Fruit fly (Drosophila melanogaster) whole organism, prepupa: ENCODE measurements around the gene Hel89B.

Experiments
- Blimp-1 ChIP-seq: fragments of 200-800 bp; sonication (Bioruptor generic); optimal IDR thresholded peaks from 3 replicates; lab custom pipeline; 2017; ENCODE audit warnings: missing biosample characterization, missing genetic modification characterization, mild to moderate bottlenecking, moderate library complexity, missing genetic modification reagents
- CG10631 ChIP-seq: fragments of 200-800 bp; sonication (Bioruptor generic); optimal IDR thresholded peaks from 2 replicates; lab custom pipeline; 2016; ENCODE audit warnings: missing biosample characterization, missing genetic modification characterization
- CG10669 ChIP-seq: fragments of 200-800 bp; sonication (Bioruptor generic); optimal IDR thresholded peaks from 3 replicates; lab custom pipeline; 2018; ENCODE audit warnings: missing biosample characterization, mild to moderate bottlenecking, missing genetic modification characterization, moderate library complexity
- CG11294 ChIP-seq: fragments of 200-800 bp; sonication (Bioruptor generic); IDR thresholded peaks from 2 replicates; pipeline ENCODE4 v1.3.6; 2022; ENCODE audit warnings: missing biosample characterization, missing genetic modification characterization
- CG11902 ChIP-seq: fragments of 200-800 bp; sonication (Bioruptor generic); optimal IDR thresholded peaks from 3 replicates; lab custom pipeline; 2016; ENCODE audit warnings: missing biosample characterization, missing genetic modification characterization
- CG15336 ChIP-seq: fragments of 200-800 bp; sonication (Bioruptor generic); IDR thresholded peaks from 2 replicates; pipeline ENCODE4 v1.3.6; 2022; ENCODE audit warnings: missing biosample characterization, missing genetic modification characterization
- CG1621 ChIP-seq: fragments of 200-800 bp; sonication (Bioruptor generic); optimal IDR thresholded peaks from 3 replicates; lab custom pipeline; 2018; ENCODE audit warnings: missing biosample characterization, mild to moderate bottlenecking, missing genetic modification characterization
- CG16779 ChIP-seq: fragments of 200-800 bp; sonication (Bioruptor generic); optimal IDR thresholded peaks from 3 replicates; lab custom pipeline; 2017; ENCODE audit warnings: missing biosample characterization, mild to moderate bottlenecking, missing genetic modification characterization
- CG3032 ChIP-seq: fragments of 200-800 bp; optimal IDR thresholded peaks from 2 replicates; lab custom pipeline; 2019; ENCODE audit warnings: missing biosample characterization, mild to moderate bottlenecking, missing genetic modification characterization, moderate library complexity
- CG31627 ChIP-seq: fragments of 200-800 bp; sonication (Bioruptor generic); optimal IDR thresholded peaks from 3 replicates; lab custom pipeline; 2016; ENCODE audit warnings: missing biosample characterization, missing genetic modification characterization
- CG32006 ChIP-seq: fragments of 200-800 bp; sonication (Bioruptor generic); optimal IDR thresholded peaks from 3 replicates; lab custom pipeline; 2017; ENCODE audit warnings: missing biosample characterization, mild to moderate bottlenecking, missing genetic modification characterization
- CG3919 ChIP-seq: fragments of 200-800 bp; sonication (Bioruptor generic); optimal IDR thresholded peaks from 3 replicates; lab custom pipeline; 2016; ENCODE audit warnings: missing biosample characterization, missing genetic modification characterization
- CG4318 ChIP-seq: fragments of 200-800 bp; sonication (Bioruptor generic); optimal IDR thresholded peaks from 3 replicates; lab custom pipeline; 2017; ENCODE audit warnings: missing biosample characterization, mild to moderate bottlenecking, missing genetic modification characterization
- CG6163 ChIP-seq: fragments of 200-800 bp; sonication (Bioruptor generic); IDR thresholded peaks from 3 replicates; pipeline ENCODE4 v1.3.6; 2022; ENCODE audit warnings: missing biosample characterization, missing genetic modification characterization
- CG6276 ChIP-seq: fragments of 200-800 bp; sonication (Bioruptor generic); optimal IDR thresholded peaks from 2 replicates; lab custom pipeline; 2017; ENCODE audit warnings: missing biosample characterization, mild to moderate bottlenecking, missing genetic modification characterization
- CG6808 ChIP-seq: fragments of 200-800 bp; sonication (Bioruptor generic); optimal IDR thresholded peaks from 3 replicates; lab custom pipeline; 2017; ENCODE audit warnings: missing biosample characterization, missing genetic modification characterization, mild to moderate bottlenecking, moderate library complexity, missing genetic modification reagents
- CG6854 ChIP-seq: fragments of 200-800 bp; sonication (Bioruptor generic); optimal IDR thresholded peaks from 2 replicates; lab custom pipeline; 2017; ENCODE audit warnings: missing biosample characterization, mild to moderate bottlenecking, missing genetic modification characterization
- CG7368 ChIP-seq: fragments of 200-800 bp; sonication (Bioruptor generic); optimal IDR thresholded peaks from 3 replicates; lab custom pipeline; 2016; ENCODE audit warnings: missing biosample characterization, missing genetic modification characterization
- CG8119 ChIP-seq: fragments of 200-800 bp; sonication (Bioruptor generic); IDR thresholded peaks from 3 replicates; pipeline ENCODE4 v1.3.6; 2022; ENCODE audit warnings: missing biosample characterization, missing genetic modification characterization
- CG8319 ChIP-seq: fragments of 200-800 bp; sonication (Bioruptor generic); optimal IDR thresholded peaks from 3 replicates; lab custom pipeline; 2016; ENCODE audit warnings: missing biosample characterization, missing genetic modification characterization
- CG8632 ChIP-seq: fragments of 200-800 bp; sonication (Bioruptor generic); optimal IDR thresholded peaks from 3 replicates; lab custom pipeline; 2016; ENCODE audit warnings: missing biosample characterization, missing genetic modification characterization
- Eip75B ChIP-seq: fragments of 200-800 bp; sonication (Bioruptor generic); optimal IDR thresholded peaks from 3 replicates; lab custom pipeline; 2016; ENCODE audit warnings: missing biosample characterization, missing genetic modification characterization
- Eip78C ChIP-seq: fragments of 200-800 bp; sonication (Bioruptor generic); peaks from one replicate; lab custom pipeline; 2016; ENCODE audit warnings: missing biosample characterization, missing genetic modification characterization
- Eip93F ChIP-seq: fragments of 200-800 bp; sonication (Bioruptor generic); optimal IDR thresholded peaks from 2 replicates; lab custom pipeline; 2016; ENCODE audit warnings: missing biosample characterization, mild to moderate bottlenecking, missing genetic modification characterization
- Ets96B ChIP-seq: fragments of 200-800 bp; optimal IDR thresholded peaks from 2 replicates; lab custom pipeline; 2019; ENCODE audit warnings: missing biosample characterization, mild to moderate bottlenecking, missing genetic modification characterization, moderate library complexity
- Hr38 ChIP-seq: sonication (Bioruptor generic); optimal IDR thresholded peaks from 2 replicates; lab custom pipeline; 2016; ENCODE audit warnings: missing biosample characterization, missing genetic modification characterization
- Hr4 ChIP-seq: fragments of 200-800 bp; sonication (Bioruptor generic); optimal IDR thresholded peaks from 3 replicates; lab custom pipeline; 2016; ENCODE audit warnings: missing biosample characterization, missing genetic modification characterization
- Lpt ChIP-seq: fragments of 200-800 bp; sonication (Bioruptor generic); optimal IDR thresholded peaks from 3 replicates; lab custom pipeline; 2016; ENCODE audit warnings: missing biosample characterization, missing genetic modification characterization
- Met ChIP-seq: fragments of 200-800 bp; sonication (Bioruptor generic); optimal IDR thresholded peaks from 3 replicates; lab custom pipeline; 2016; ENCODE audit warnings: missing biosample characterization, missing genetic modification characterization
- OdsH ChIP-seq: fragments of 200-800 bp; sonication (Bioruptor generic); optimal IDR thresholded peaks from 3 replicates; lab custom pipeline; 2016; ENCODE audit warnings: missing biosample characterization, missing genetic modification characterization
- Smox ChIP-seq: fragments of 200-800 bp; sonication (Bioruptor generic); optimal IDR thresholded peaks from 3 replicates; lab custom pipeline; 2016; ENCODE audit warnings: missing biosample characterization, missing genetic modification characterization
- Sox102F ChIP-seq: fragments of 200-800 bp; sonication (Bioruptor generic); optimal IDR thresholded peaks from 2 replicates; lab custom pipeline; 2016; ENCODE audit warnings: missing biosample characterization, mild to moderate bottlenecking, missing genetic modification characterization
- Sox14 ChIP-seq: fragments of 200-800 bp; sonication (Bioruptor generic); optimal IDR thresholded peaks from 3 replicates; lab custom pipeline; 2016; ENCODE audit warnings: missing biosample characterization, missing genetic modification characterization
- Sox15 ChIP-seq: fragments of 200-800 bp; sonication (Bioruptor generic); optimal IDR thresholded peaks from 3 replicates; lab custom pipeline; 2016; ENCODE audit warnings: missing biosample characterization, missing genetic modification characterization
- achi ChIP-seq: fragments of 200-800 bp; sonication (Bioruptor generic); optimal IDR thresholded peaks from 3 replicates; lab custom pipeline; 2016; ENCODE audit warnings: missing biosample characterization, missing genetic modification characterization
- acj6 ChIP-seq: fragments of 200-800 bp; sonication (Bioruptor generic); optimal IDR thresholded peaks from 3 replicates; lab custom pipeline; 2016; ENCODE audit warnings: missing biosample characterization, missing genetic modification characterization
- cyc ChIP-seq: fragments of 200-800 bp; sonication (Bioruptor generic); optimal IDR thresholded peaks from 3 replicates; lab custom pipeline; 2016; ENCODE audit warnings: missing biosample characterization, missing genetic modification characterization
- eg ChIP-seq: fragments of 200-800 bp; sonication (Bioruptor generic); IDR thresholded peaks from 3 replicates; pipeline ENCODE4 v1.3.6; 2022; ENCODE audit warnings: missing biosample characterization, missing genetic modification characterization
- esn ChIP-seq: fragments of 200-800 bp; sonication (Bioruptor generic); optimal IDR thresholded peaks from 2 replicates; lab custom pipeline; 2016; ENCODE audit warnings: missing biosample characterization, mild to moderate bottlenecking, missing genetic modification characterization, moderate library complexity
- fd59A ChIP-seq: fragments of 200-800 bp; sonication (Bioruptor generic); optimal IDR thresholded peaks from 2 replicates; lab custom pipeline; 2017; ENCODE audit warnings: missing biosample characterization, mild to moderate bottlenecking, missing genetic modification characterization, missing genetic modification reagents
- fd85E ChIP-seq: fragments of 200-800 bp; sonication (Bioruptor generic); optimal IDR thresholded peaks from 3 replicates; lab custom pipeline; 2016; ENCODE audit warnings: missing biosample characterization, missing genetic modification characterization
- fkh ChIP-seq: fragments of 200-800 bp; sonication (Bioruptor generic); optimal IDR thresholded peaks from 3 replicates; lab custom pipeline; 2017; ENCODE audit warnings: missing biosample characterization, mild to moderate bottlenecking, missing genetic modification characterization, moderate library complexity
- net ChIP-seq: fragments of 200-800 bp; sonication (Bioruptor generic); optimal IDR thresholded peaks from 3 replicates; lab custom pipeline; 2016; ENCODE audit warnings: missing biosample characterization, missing genetic modification characterization
- pdm3 ChIP-seq: fragments of 200-800 bp; sonication (Bioruptor generic); optimal IDR thresholded peaks from 3 replicates; lab custom pipeline; 2016; ENCODE audit warnings: missing biosample characterization, missing genetic modification characterization
- salr ChIP-seq, 2 experiments: fragments of 200-800 bp; sonication (Bioruptor generic); optimal IDR thresholded peaks; 3 replicates each; lab custom pipeline; 2016 to 2018; ENCODE audit warnings: missing biosample characterization in 2 of 2, missing genetic modification characterization in 2 of 2, mild to moderate bottlenecking in 1 of 2
- spab ChIP-seq: fragments of 200-800 bp; sonication (Bioruptor generic); optimal IDR thresholded peaks from 2 replicates; lab custom pipeline; 2017; ENCODE audit warnings: missing biosample characterization, mild to moderate bottlenecking, missing genetic modification characterization, missing genetic modification reagents
- ss ChIP-seq, 2 experiments: fragments of 200-800 bp; sonication (Bioruptor generic); optimal IDR thresholded peaks; 2 replicates in 1 of 2; 3 replicates in 1 of 2; lab custom pipeline; 2017 to 2018; ENCODE audit warnings: mild to moderate bottlenecking in 2 of 2, missing biosample characterization in 2 of 2, missing genetic modification characterization in 2 of 2, moderate library complexity in 1 of 2
- svp ChIP-seq: fragments of 200-800 bp; sonication (Bioruptor generic); peaks from one replicate; lab custom pipeline; 2016; ENCODE audit warnings: missing biosample characterization, missing genetic modification characterization
- topi ChIP-seq: fragments of 200-800 bp; sonication (Bioruptor generic); optimal IDR thresholded peaks from 3 replicates; lab custom pipeline; 2016; ENCODE audit warnings: missing biosample characterization, missing genetic modification characterization
- vri ChIP-seq: fragments of 200-800 bp; sonication (Bioruptor generic); optimal IDR thresholded peaks from 3 replicates; lab custom pipeline; 2016; ENCODE audit warnings: missing biosample characterization, mild to moderate bottlenecking, missing genetic modification characterization

The Hel89B gene

dm6 chr3R:15973488-15973975, 434 bp downstream of the Hel89B start (continued):
- peak; percentile 38 for TF ChIP-seq Sox14
- TF ChIP-seq CG32006 (GFP tag; lab: Kevin White, UChicago) = no peak
- TF ChIP-seq CG8319 = no peak
- TF ChIP-seq fd59A (GFP tag; lab: Kevin White, UChicago) = no peak
- TF ChIP-seq CG7368 (GFP tag; lab: Kevin White, UChicago) = no peak
- TF ChIP-seq CG10631 = no peak
- no peak for TF ChIP-seq CG3032 (tag; lab: Kevin White, UChicago)
- no peak for TF ChIP-seq Hr38
- TF ChIP-seq eg = no peak
- TF ChIP-seq CG3919 (GFP tag; lab: Kevin White, UChicago) = peak; percentile 3
- no peak for TF ChIP-seq Sox15 (GFP tag; lab: Kevin White, UChicago)
- no peak for TF ChIP-seq CG15336 (GFP tag; lab: Robert Waterston, UW)
- no peak for TF ChIP-seq Smox
- no peak for TF ChIP-seq cyc (GFP tag; lab: Kevin White, UChicago)
- TF ChIP-seq CG1621 = peak; percentile 6
- no peak for TF ChIP-seq esn
- no peak for TF ChIP-seq achi (GFP tag; lab: Kevin White, UChicago)
- TF ChIP-seq Hr4 = no peak
- TF ChIP-seq Sox102F (GFP tag; lab: Kevin White, UChicago) = no peak
- TF ChIP-seq svp (GFP tag; lab: Kevin White, UChicago) = peak; percentile 84
- no peak for TF ChIP-seq CG6163 (GFP tag; lab: Robert Waterston, UW)
- TF ChIP-seq fkh (GFP tag; lab: Kevin White, UChicago) = peak; percentile 72
- no peak for TF ChIP-seq CG6854 (GFP tag; lab: Kevin White, UChicago)

- peak; percentile 14 for TF ChIP-seq fd85E (GFP tag; lab: Kevin White, UChicago)
- peak; percentile 66 for TF ChIP-seq CG3032 (tag; lab: Kevin White, UChicago)
- TF ChIP-seq ss (GFP tag; optimal IDR thresholded peaks at IDR 0.05; lab: Kevin White, UChicago) = peak in 1 of 2 experiments; percentile 57
- TF ChIP-seq Ets96B (tag; lab: Kevin White, UChicago) = peak; percentile 77
- TF ChIP-seq fd59A (GFP tag; lab: Kevin White, UChicago) = peak; percentile 77
- TF ChIP-seq fkh (GFP tag; lab: Kevin White, UChicago) = no peak
- TF ChIP-seq OdsH = peak; percentile 89
- no peak for TF ChIP-seq CG1621
- no peak for TF ChIP-seq CG10669 (GFP tag; lab: Kevin White, UChicago)
- peak; percentile 79 for TF ChIP-seq Met (GFP tag; lab: Kevin White, UChicago)
- TF ChIP-seq CG16779 (tag; lab: Kevin White, UChicago) = peak; percentile 40
- TF ChIP-seq Blimp-1 (GFP tag; lab: Kevin White, UChicago) = peak; percentile 29
- TF ChIP-seq topi (GFP tag; lab: Kevin White, UChicago) = peak; percentile 75
- TF ChIP-seq CG31627 (GFP tag; lab: Kevin White, UChicago) = peak; percentile 84
- peak; percentile 86 for TF ChIP-seq Lpt (GFP tag; lab: Kevin White, UChicago)
- peak; percentile 84 for TF ChIP-seq vri
- no peak for TF ChIP-seq CG11294 (GFP tag; lab: Robert Waterston, UW)
- TF ChIP-seq Eip93F (GFP tag; lab: Kevin White, UChicago) = no peak
- TF ChIP-seq CG4318 (GFP tag; lab: Kevin White, UChicago) = peak; percentile 75
- peak; percentile 78 for TF ChIP-seq Sox102F (GFP tag; lab: Kevin White, UChicago)
- peak; percentile 51 for TF ChIP-seq CG11902 (GFP tag; lab: Kevin White, UChicago)
- TF ChIP-seq CG8632 (GFP tag; lab: Kevin White, UChicago) = peak; percentile 74
- peak; percentile 60 for TF ChIP-seq spab (GFP tag; lab: Kevin White, UChicago)
- TF ChIP-seq acj6 (GFP tag; lab: Kevin White, UChicago) = peak; percentile 88
- peak; percentile 94 for TF ChIP-seq Eip78C
- TF ChIP-seq CG6808 (GFP tag; lab: Kevin White, UChicago) = peak; percentile 61
- TF ChIP-seq CG6163 (GFP tag; lab: Robert Waterston, UW) = no peak
- TF ChIP-seq svp (GFP tag; lab: Kevin White, UChicago) = peak; percentile 55
- peak; percentile 88 for TF ChIP-seq CG32006 (GFP tag; lab: Kevin White, UChicago)
- peak; percentile 86 for TF ChIP-seq CG6276 (GFP tag; lab: Kevin White, UChicago)
- peak; percentile 79 for TF ChIP-seq Smox
- TF ChIP-seq pdm3 (GFP tag; lab: Kevin White, UChicago) = peak; percentile 87
- peak; percentile 74 for TF ChIP-seq CG10631
- no peak for TF ChIP-seq CG8119
- no peak for TF ChIP-seq eg
- peak; percentile 86 for TF ChIP-seq achi (GFP tag; lab: Kevin White, UChicago)
- TF ChIP-seq salr (GFP tag; optimal IDR thresholded peaks at IDR 0.05; lab: Kevin White, UChicago) = peak; percentile 57 to 87
- peak; percentile 90 for TF ChIP-seq net
- TF ChIP-seq Eip75B (GFP tag; lab: Kevin White, UChicago) = peak; percentile 79
Measured at dm6 chr3R:15974235-15974634, 1.1 kb downstream of the Hel89B start.
